Worm (Caenorhabditis elegans) whole organism, L1 larva: Measurements from ENCODE around the gene B0361.9.

Experiments used
- pag-3 ChIP-seq: sonication (generic microtip); optimal IDR thresholded peaks from 2 replicates; lab custom pipeline; 2017; ENCODE audit warnings: missing genetic modification characterization, mild to moderate bottlenecking, missing compliant biosample characterization, antibody characterized with exemption, borderline replicate concordance; ENCODE audit not compliant: insufficient read depth
- skn-1 ChIP-seq: fragments of 150-350 bp; optimal IDR thresholded peaks from 2 replicates; lab custom pipeline; 2014; ENCODE audit warnings: missing biosample characterization, missing genetic modification characterization
- snu-23 ChIP-seq: sonication (generic microtip); optimal IDR thresholded peaks from 2 replicates; lab custom pipeline; 2016; ENCODE audit warnings: missing genetic modification characterization, missing compliant biosample characterization
- ztf-4 ChIP-seq: fragments of 150-350 bp; optimal IDR thresholded peaks from 2 replicates; lab custom pipeline; 2014; ENCODE audit warnings: missing biosample characterization, missing genetic modification characterization

- TF ChIP-seq pag-3 (no peak), skn-1 (peak; percentile 86), ztf-4 (tag; lab: Kevin White, UChicago) (peak; percentile 87), snu-23 (GFP tag; lab: Kevin White, UChicago) (peak; percentile 96)
These were observed 35.8 kb upstream of the B0361.9 start, which contains the start of gene F56C9.10 for ce11 chrIII:7335220-7335619.
